Worm (Caenorhabditis elegans) whole organism, mixed stage, embryonic: ENCODE measurements around the gene F14F9.3.

Experiments used
- drap-1 ChIP-seq: fragments of 200-800 bp; sonication (Bioruptor generic); optimal IDR thresholded peaks from 3 replicates; lab custom pipeline; 2018; ENCODE audit warnings: mild to moderate bottlenecking, missing genetic modification characterization, missing compliant biosample characterization
- elt-1 ChIP-seq: sonication (generic microtip); optimal IDR thresholded peaks from 2 replicates; lab custom pipeline; 2017; ENCODE audit warnings: missing genetic modification characterization, mild to moderate bottlenecking, missing compliant biosample characterization, antibody characterized with exemption, moderate library complexity, borderline replicate concordance; ENCODE audit not compliant: insufficient read depth
- elt-3 ChIP-seq: fragments of 150-350 bp; optimal IDR thresholded peaks from 2 replicates; lab custom pipeline; 2014; ENCODE audit warnings: missing biosample characterization, missing genetic modification characterization
- hlh-1 ChIP-seq: fragments of 150-350 bp; optimal IDR thresholded peaks from 2 replicates; lab custom pipeline; 2014; ENCODE audit warnings: missing biosample characterization, missing genetic modification reagents, missing genetic modification characterization
- lin-13 ChIP-seq: fragments of 150-350 bp; optimal IDR thresholded peaks from 2 replicates; lab custom pipeline; 2014; ENCODE audit warnings: missing biosample characterization, missing genetic modification characterization
- lsy-2 ChIP-seq: fragments of 150-350 bp; optimal IDR thresholded peaks from 2 replicates; lab custom pipeline; 2014; ENCODE audit warnings: missing biosample characterization, missing genetic modification characterization
- mab-5 ChIP-seq: fragments of 150-350 bp; optimal IDR thresholded peaks from 2 replicates; lab custom pipeline; 2014; ENCODE audit warnings: missing biosample characterization, missing genetic modification characterization
- mls-2 ChIP-seq: sonication (generic microtip); optimal IDR thresholded peaks from 2 replicates; lab custom pipeline; 2016; ENCODE audit warnings: mild to moderate bottlenecking, missing genetic modification characterization, moderate library complexity, missing compliant biosample characterization
- nhr-237 ChIP-seq: fragments of 150-350 bp; optimal IDR thresholded peaks from 2 replicates; lab custom pipeline; 2014; ENCODE audit warnings: missing biosample characterization, missing genetic modification characterization
- nhr-76 ChIP-seq: sonication (generic microtip); optimal IDR thresholded peaks from 2 replicates; lab custom pipeline; 2017; ENCODE audit warnings: missing biosample characterization, missing genetic modification characterization
- pha-4 ChIP-seq: fragments of 150-350 bp; optimal IDR thresholded peaks from 2 replicates; lab custom pipeline; 2018; ENCODE audit warnings: missing biosample characterization, missing genetic modification reagents, missing genetic modification characterization
- sem-2 ChIP-seq: fragments of 200-800 bp; sonication (Bioruptor generic); optimal IDR thresholded peaks from 2 replicates; lab custom pipeline; 2018; ENCODE audit warnings: mild to moderate bottlenecking, missing genetic modification characterization, missing compliant biosample characterization
- snpc-4 ChIP-seq: fragments of 150-350 bp; optimal IDR thresholded peaks from 2 replicates; lab custom pipeline; 2014; ENCODE audit warnings: missing biosample characterization, missing genetic modification characterization
- ztf-11 ChIP-seq: fragments of 150-350 bp; optimal IDR thresholded peaks from 2 replicates; lab custom pipeline; 2014; ENCODE audit warnings: missing biosample characterization, missing genetic modification characterization

ce11 chrV:5155516-5155915, 17.5 kb downstream of the F14F9.3 start, which contains the start of gene srx-38:
- no peak for TF ChIP-seq mls-2 (tag; lab: Kevin White, UChicago)
- no peak for TF ChIP-seq ztf-11 (tag; lab: Kevin White, UChicago)
- no peak for TF ChIP-seq elt-3 (tag; lab: Kevin White, UChicago)
- TF ChIP-seq pha-4 (tag; lab: Kevin White, UChicago): no peak
- TF ChIP-seq nhr-76 (tag; lab: Kevin White, UChicago): no peak
- TF ChIP-seq nhr-237 (tag; lab: Kevin White, UChicago): no peak
- TF ChIP-seq hlh-1: no peak
- no peak for TF ChIP-seq lsy-2 (tag; lab: Kevin White, UChicago)
- no peak for TF ChIP-seq elt-1 (tag; lab: Kevin White, UChicago)
- TF ChIP-seq snpc-4: no peak
- no peak for TF ChIP-seq mab-5
- TF ChIP-seq drap-1 (GFP tag; lab: Kevin White, UChicago): no peak
- TF ChIP-seq lin-13 (tag; lab: Kevin White, UChicago): no peak
- TF ChIP-seq sem-2 (GFP tag; lab: Kevin White, UChicago): no peak
